Worm (Caenorhabditis elegans): ENCODE results near the gene T13C2.3.

Gene T13C2.3

ce11 chrII:6835500-6835899, 46.5 kb downstream of the T13C2.3 start:
- peak; percentile 4 for TF ChIP-seq ceh-31 (tag; optimal IDR thresholded peaks at IDR 0.05)
- TF ChIP-seq pha-4 (tag; optimal IDR thresholded peaks at IDR 0.05), result no peak
- TF ChIP-seq ceh-45 (GFP tag; IDR thresholded peaks at IDR 0.05), result no peak
- TF ChIP-seq ceh-48 (tag; optimal IDR thresholded peaks at IDR 0.05), result no peak
- no peak for TF ChIP-seq npax-4 (tag; optimal IDR thresholded peaks at IDR 0.05)
- TF ChIP-seq pqm-1 (tag; optimal IDR thresholded peaks at IDR 0.05), result no peak
- TF ChIP-seq che-1 (tag; optimal IDR thresholded peaks at IDR 0.05), result no peak
- no peak for TF ChIP-seq fax-1 (tag; optimal IDR thresholded peaks at IDR 0.05)
- TF ChIP-seq nfya-1 (tag; optimal IDR thresholded peaks at IDR 0.05), result peak; percentile 13
- TF ChIP-seq hlh-8 (tag; optimal IDR thresholded peaks at IDR 0.05), result no peak
- TF ChIP-seq eyg-1 (tag; optimal IDR thresholded peaks at IDR 0.05), result no peak
- TF ChIP-seq C38D4.7 (GFP tag; optimal IDR thresholded peaks at IDR 0.05), result no peak
- no peak for TF ChIP-seq gmeb-2 (tag; optimal IDR thresholded peaks at IDR 0.05)
- TF ChIP-seq pat-9 (tag; optimal IDR thresholded peaks at IDR 0.05), result no peak
- TF ChIP-seq ceh-6 (GFP tag; optimal IDR thresholded peaks at IDR 0.05), result no peak
- TF ChIP-seq tbx-2 (tag; optimal IDR thresholded peaks at IDR 0.05), result no peak
- TF ChIP-seq ceh-34 (tag; optimal IDR thresholded peaks at IDR 0.05), result no peak
- TF ChIP-seq hlh-15 (tag; optimal IDR thresholded peaks at IDR 0.05), result no peak
- no peak for TF ChIP-seq sdc-2 (tag; optimal IDR thresholded peaks at IDR 0.05)
- TF ChIP-seq unc-42 (tag; optimal IDR thresholded peaks at IDR 0.05), result peak; percentile 71
- TF ChIP-seq ama-1 (optimal IDR thresholded peaks at IDR 0.05), result no peak
- no peak for TF ChIP-seq tbx-7 (tag; optimal IDR thresholded peaks at IDR 0.05)
- TF ChIP-seq odd-2 (tag; optimal IDR thresholded peaks at IDR 0.05), result no peak
- no peak for TF ChIP-seq ceh-9 (tag; optimal IDR thresholded peaks at IDR 0.05)
- TF ChIP-seq nhr-232 (tag; optimal IDR thresholded peaks at IDR 0.05), result no peak
- TF ChIP-seq dve-1 (tag; optimal IDR thresholded peaks at IDR 0.05), result no peak
- TF ChIP-seq ceh-24 (tag; optimal IDR thresholded peaks at IDR 0.05), result no peak
- peak; percentile 31 for TF ChIP-seq ttx-3 (tag; optimal IDR thresholded peaks at IDR 0.05)
- peak; percentile 82 for TF ChIP-seq unc-55 (GFP tag; optimal IDR thresholded peaks at IDR 0.05)
- TF ChIP-seq ceh-22 (tag; optimal IDR thresholded peaks at IDR 0.05), result no peak
- TF ChIP-seq hlh-6 (tag; optimal IDR thresholded peaks at IDR 0.05), result no peak

ce11 chrII:6835972-6836595, 47.0 kb downstream of the T13C2.3 start:
- peak; percentile 13 for TF ChIP-seq unc-55 (GFP tag; optimal IDR thresholded peaks at IDR 0.05)
- peak; percentile 42 for TF ChIP-seq tbx-2 (tag; optimal IDR thresholded peaks at IDR 0.05)
- no peak for TF ChIP-seq unc-3 (GFP tag; conservative IDR thresholded peaks at IDR 0.05)
- no peak for TF ChIP-seq unc-3 (tag; optimal IDR thresholded peaks at IDR 0.05)
- TF ChIP-seq C38D4.7 (GFP tag; optimal IDR thresholded peaks at IDR 0.05), result no peak
- no peak for TF ChIP-seq pag-3 (tag; optimal IDR thresholded peaks at IDR 0.05; ENCODE audit: borderline replicate concordance)
- TF ChIP-seq ceh-24 (tag; optimal IDR thresholded peaks at IDR 0.05), result no peak
- peak; percentile 27 for TF ChIP-seq ref-2 (tag; optimal IDR thresholded peaks at IDR 0.05)
- TF ChIP-seq ceh-2 (tag; optimal IDR thresholded peaks at IDR 0.05), result no peak
- no peak for TF ChIP-seq pha-2 (tag; optimal IDR thresholded peaks at IDR 0.05)
- no peak for TF ChIP-seq hlh-15 (tag; optimal IDR thresholded peaks at IDR 0.05)
- TF ChIP-seq tbx-7 (tag; optimal IDR thresholded peaks at IDR 0.05), result no peak
- no peak for TF ChIP-seq ceh-48 (tag; optimal IDR thresholded peaks at IDR 0.05)
- TF ChIP-seq syd-9 (tag; optimal IDR thresholded peaks at IDR 0.05), result no peak
- no peak for TF ChIP-seq sox-2 (GFP tag; IDR thresholded peaks at IDR 0.05)
- no peak for TF ChIP-seq hlh-6 (tag; optimal IDR thresholded peaks at IDR 0.05)
- TF ChIP-seq F13H6.1 (tag; optimal IDR thresholded peaks at IDR 0.05), result no peak
- no peak for TF ChIP-seq gmeb-2 (tag; optimal IDR thresholded peaks at IDR 0.05)
- no peak for TF ChIP-seq ahr-1 (tag; optimal IDR thresholded peaks at IDR 0.05)
- TF ChIP-seq pax-1 (tag; optimal IDR thresholded peaks at IDR 0.05), result no peak
- TF ChIP-seq unc-42 (tag; optimal IDR thresholded peaks at IDR 0.05), result no peak
- no peak for TF ChIP-seq lim-6 (tag; optimal IDR thresholded peaks at IDR 0.05)
